Comparison of ENCODE assay signal across 3 worm cellular contexts in the genomic region with DNA sequence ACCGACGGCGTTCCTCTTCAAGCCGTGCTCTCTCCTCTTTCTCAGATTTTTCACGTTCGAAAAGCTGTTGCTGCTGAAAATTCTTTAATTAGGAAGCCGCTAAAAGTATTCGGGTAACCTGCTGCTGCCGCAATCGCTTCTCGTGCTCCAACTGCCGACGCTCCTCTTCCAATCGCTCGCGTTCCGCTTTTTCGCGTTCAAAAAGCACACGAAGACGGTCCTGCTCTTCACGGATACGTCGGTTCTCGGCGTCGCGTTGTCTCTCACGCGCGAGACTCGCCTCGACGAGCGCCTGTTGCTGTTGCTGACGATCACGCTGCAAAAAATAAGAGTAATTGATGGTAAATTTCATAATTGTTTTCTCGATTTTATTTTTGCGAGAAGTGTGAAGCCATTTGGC.
TF ChIP-seq lines count a peak whose summit lies in the region.

No protein-coding gene starts in this region.

TF ChIP-seq in whole organism, L4 larva, 104 proteins besides CTCF, POLR2A, EP300 and RAD21:
- peak; percentile 67 for TF ChIP-seq set-16 (GFP tag; IDR thresholded peaks at IDR 0.05; lab: Robert Waterston, UW)
- no peak for TF ChIP-seq nhr-77 (tag; optimal IDR thresholded peaks at IDR 0.05; lab: Kevin White, UChicago)
- TF ChIP-seq ceh-32 (tag; optimal IDR thresholded peaks at IDR 0.05; lab: Kevin White, UChicago; ENCODE audit: poor library complexity) = no peak
- TF ChIP-seq daf-16 (GFP tag; optimal IDR thresholded peaks at IDR 0.05; lab: Kevin White, UChicago) = peak in 1 of 2 experiments; percentile 17
- no peak for TF ChIP-seq daf-16 (tag; optimal IDR thresholded peaks at IDR 0.05; lab: Kevin White, UChicago)
- peak; percentile 47 for TF ChIP-seq aha-1 (tag; lab: Kevin White, UChicago)
TF ChIP-seq in whole organism, L4 larva: peak in this region for 3.

TF ChIP-seq in whole organism, late embryonic, 69 proteins besides CTCF, POLR2A, EP300 and RAD21:
- peak; percentile 7 for TF ChIP-seq hlh-6 (tag; optimal IDR thresholded peaks at IDR 0.05; lab: Kevin White, UChicago)
- TF ChIP-seq ceh-24 (tag; optimal IDR thresholded peaks at IDR 0.05; lab: Kevin White, UChicago) = no peak
TF ChIP-seq in whole organism, late embryonic: peak in this region for 1.

TF ChIP-seq in whole organism, young adult, 124 proteins besides CTCF, POLR2A, EP300 and RAD21:
- TF ChIP-seq zfh-2 (GFP tag; conservative IDR thresholded peaks at IDR 0.05; lab: Robert Waterston, UW) (peak; percentile 65; the same call in 1 of the 2 replicates), egrh-3 (GFP tag; IDR thresholded peaks at IDR 0.05; lab: Robert Waterston, UW) (peak; percentile 11; the same call in 1 of the 2 replicates), lag-1 (GFP tag; IDR thresholded peaks at IDR 0.05; lab: Robert Waterston, UW) (no peak)
